Worm (Caenorhabditis elegans) whole organism, L1 larva: Measurements from ENCODE around the gene srgp-1.

Experiments
- C04F5.9 ChIP-seq: sonication (generic microtip); optimal IDR thresholded peaks from 2 replicates; lab custom pipeline; 2016; ENCODE audit warnings: missing genetic modification characterization, missing compliant biosample characterization
- C16A3.4 ChIP-seq: fragments of 150-350 bp; optimal IDR thresholded peaks from 2 replicates; lab custom pipeline; 2014; ENCODE audit warnings: missing biosample characterization, missing genetic modification characterization
- F16B12.6 ChIP-seq: fragments of 150-350 bp; optimal IDR thresholded peaks from 2 replicates; lab custom pipeline; 2014; ENCODE audit warnings: missing biosample characterization, missing genetic modification characterization
- aha-1 ChIP-seq: fragments of 150-350 bp; optimal IDR thresholded peaks from 2 replicates; lab custom pipeline; 2014; ENCODE audit warnings: missing biosample characterization, missing genetic modification characterization
- alr-1 ChIP-seq: fragments of 200-800 bp; sonication (Bioruptor generic); optimal IDR thresholded peaks from 2 replicates; lab custom pipeline; 2018; ENCODE audit warnings: borderline replicate concordance, mild to moderate bottlenecking, missing genetic modification characterization, missing compliant biosample characterization
- blmp-1 ChIP-seq: fragments of 150-350 bp; optimal IDR thresholded peaks from 2 replicates; lab custom pipeline; 2014; ENCODE audit warnings: missing biosample characterization, missing genetic modification characterization
- ceh-63 ChIP-seq: fragments of 200-800 bp; sonication (Bioruptor generic); optimal IDR thresholded peaks from 2 replicates; lab custom pipeline; 2018; ENCODE audit warnings: mild to moderate bottlenecking, missing genetic modification characterization, missing compliant biosample characterization
- ceh-82 ChIP-seq, 3 experiments: fragments of 150-350 bp in 1 of 3; sonication (generic microtip) in 2 of 3; optimal IDR thresholded peaks; 2 replicates each; lab custom pipeline; 2014 to 2017; ENCODE audit warnings: missing biosample characterization in 3 of 3, missing genetic modification characterization in 3 of 3
- ceh-90 ChIP-seq: sonication (generic microtip); optimal IDR thresholded peaks from 2 replicates; lab custom pipeline; 2016; ENCODE audit warnings: missing genetic modification characterization, missing compliant biosample characterization
- ces-1 ChIP-seq: fragments of 150-350 bp; optimal IDR thresholded peaks from 2 replicates; lab custom pipeline; 2014; ENCODE audit warnings: missing biosample characterization, missing genetic modification reagents, missing genetic modification characterization
- dpl-1 ChIP-seq, 3 experiments: fragments of 150-350 bp in 2 of 3; sonication (generic microtip) in 1 of 3; optimal IDR thresholded peaks; 2 replicates each; lab custom pipeline; 2014 to 2017; ENCODE audit warnings: missing biosample characterization in 3 of 3, missing genetic modification characterization in 3 of 3, missing genetic modification reagents in 3 of 3
- efl-1 ChIP-seq, 4 experiments: fragments of 150-350 bp; optimal IDR thresholded peaks in 3 of 4; peaks in 1 of 4; 1 replicate in 1 of 4; 2 replicates in 3 of 4; lab custom pipeline; 2014; ENCODE audit warnings: missing biosample characterization in 2 of 4, missing genetic modification characterization in 2 of 4, missing genetic modification reagents in 2 of 4
- egl-13 ChIP-seq: sonication (generic microtip); optimal IDR thresholded peaks from 2 replicates; lab custom pipeline; 2016; ENCODE audit warnings: missing genotype, missing genetic modification reagents, missing genetic modification characterization, missing compliant biosample characterization
- egl-27 ChIP-seq, 2 experiments: fragments of 150-350 bp in 1 of 2; sonication (generic microtip); optimal IDR thresholded peaks; 3 replicates each; lab custom pipeline; 2017 to 2018; ENCODE audit warnings: missing biosample characterization in 2 of 2, missing genetic modification characterization in 2 of 2, missing genetic modification reagents in 2 of 2
- elt-3 ChIP-seq, 6 experiments: fragments of 150-350 bp in 1 of 6; sonication (generic microtip); optimal IDR thresholded peaks; 2 replicates each; lab custom pipeline; 2017 to 2018; ENCODE audit warnings: missing biosample characterization in 6 of 6, missing genetic modification characterization in 6 of 6, inconsistent platforms in 1 of 6
- fkh-10 ChIP-seq: sonication (generic microtip); optimal IDR thresholded peaks from 2 replicates; lab custom pipeline; 2017; ENCODE audit warnings: missing biosample characterization, missing genetic modification reagents, missing genetic modification characterization
- fkh-4 ChIP-seq: sonication (generic microtip); optimal IDR thresholded peaks from 2 replicates; lab custom pipeline; 2016; ENCODE audit warnings: missing compliant biosample characterization, missing genetic modification characterization, borderline replicate concordance
- grh-1 ChIP-seq: fragments of 200-800 bp; sonication (Bioruptor generic); IDR thresholded peaks from 2 replicates; pipeline ENCODE4 v1.3.6; 2022; ENCODE audit warnings: missing genetic modification reagents, missing genetic modification characterization, missing compliant biosample characterization
- hlh-4 ChIP-seq: sonication (generic microtip); optimal IDR thresholded peaks from 2 replicates; lab custom pipeline; 2016; ENCODE audit warnings: mild to moderate bottlenecking, missing genetic modification characterization, missing compliant biosample characterization
- hpl-2 ChIP-seq: fragments of 150-350 bp; optimal IDR thresholded peaks from 2 replicates; lab custom pipeline; 2014; ENCODE audit warnings: missing biosample characterization, missing genetic modification reagents, missing genetic modification characterization
- irx-1 ChIP-seq: sonication (generic microtip); optimal IDR thresholded peaks from 2 replicates; lab custom pipeline; 2016; ENCODE audit warnings: missing genetic modification characterization, missing compliant biosample characterization
- jun-1 ChIP-seq: fragments of 150-350 bp; optimal IDR thresholded peaks from 2 replicates; lab custom pipeline; 2014; ENCODE audit warnings: missing biosample characterization, missing genetic modification reagents, missing genetic modification characterization
- lin-13 ChIP-seq: fragments of 150-350 bp; optimal IDR thresholded peaks from 2 replicates; lab custom pipeline; 2014; ENCODE audit warnings: missing biosample characterization, missing genetic modification reagents, missing genetic modification characterization
- lin-14 ChIP-seq: fragments of 200-800 bp; sonication (Bioruptor generic); optimal IDR thresholded peaks from 2 replicates; lab custom pipeline; 2018; ENCODE audit warnings: mild to moderate bottlenecking, missing genetic modification characterization, moderate library complexity, missing compliant biosample characterization
- lin-35 ChIP-seq, 2 experiments: fragments of 150-350 bp; optimal IDR thresholded peaks; 2 replicates each; lab custom pipeline; 2014; ENCODE audit warnings: missing biosample characterization in 2 of 2, missing genetic modification characterization in 2 of 2, missing genetic modification reagents in 2 of 2
- lir-3 ChIP-seq: sonication (generic microtip); optimal IDR thresholded peaks from 2 replicates; lab custom pipeline; 2016; ENCODE audit warnings: mild to moderate bottlenecking, missing genetic modification characterization, moderate library complexity, missing compliant biosample characterization; ENCODE audit not compliant: poor library complexity
- lsy-2 ChIP-seq, 2 experiments: fragments of 150-350 bp; optimal IDR thresholded peaks; 2 replicates each; lab custom pipeline; 2014; ENCODE audit warnings: missing biosample characterization in 2 of 2, missing genetic modification characterization in 2 of 2
- mab-9 ChIP-seq: fragments of 200-800 bp; sonication (Bioruptor generic); IDR thresholded peaks from 2 replicates; pipeline ENCODE4 v1.3.6; 2022; ENCODE audit warnings: missing genetic modification reagents, missing genetic modification characterization, missing compliant biosample characterization
- mdl-1 ChIP-seq, 2 experiments: fragments of 150-350 bp; optimal IDR thresholded peaks; 2 replicates each; lab custom pipeline; 2014 to 2017; ENCODE audit warnings: missing biosample characterization in 2 of 2, missing genetic modification characterization in 2 of 2, inconsistent platforms in 1 of 2
- mef-2 ChIP-seq: fragments of 150-350 bp; optimal IDR thresholded peaks from 2 replicates; lab custom pipeline; 2014; ENCODE audit warnings: missing biosample characterization, missing genetic modification characterization
- mep-1 ChIP-seq: fragments of 150-350 bp; optimal IDR thresholded peaks from 2 replicates; lab custom pipeline; 2014; ENCODE audit warnings: missing biosample characterization, missing genetic modification characterization
- nhr-20 ChIP-seq: sonication (generic microtip); optimal IDR thresholded peaks from 2 replicates; lab custom pipeline; 2016; ENCODE audit warnings: mild to moderate bottlenecking, missing genetic modification characterization, missing compliant biosample characterization
- nhr-28 ChIP-seq: fragments of 150-350 bp; optimal IDR thresholded peaks from 2 replicates; lab custom pipeline; 2014; ENCODE audit warnings: missing biosample characterization, missing genetic modification characterization
- nhr-47 ChIP-seq: sonication (generic microtip); optimal IDR thresholded peaks from 2 replicates; lab custom pipeline; 2016; ENCODE audit warnings: mild to moderate bottlenecking, missing genetic modification characterization, moderate library complexity, missing compliant biosample characterization
- nhr-71 ChIP-seq: sonication (generic microtip); optimal IDR thresholded peaks from 2 replicates; lab custom pipeline; 2016; ENCODE audit warnings: mild to moderate bottlenecking, missing genetic modification characterization, moderate library complexity, missing compliant biosample characterization
- nhr-77 ChIP-seq: fragments of 150-350 bp; optimal IDR thresholded peaks from 2 replicates; lab custom pipeline; 2014; ENCODE audit warnings: missing biosample characterization, missing genetic modification characterization
- nhr-85 ChIP-seq: sonication (generic microtip); peaks from one replicate; lab custom pipeline; 2016; ENCODE audit warnings: missing genetic modification characterization, inconsistent platforms, missing compliant biosample characterization
- nhr-90 ChIP-seq: sonication (generic microtip); optimal IDR thresholded peaks from 2 replicates; lab custom pipeline; 2016; ENCODE audit warnings: mild to moderate bottlenecking, missing genetic modification characterization, missing compliant biosample characterization; ENCODE audit not compliant: poor library complexity
- pax-3 ChIP-seq: fragments of 200-800 bp; sonication (Bioruptor generic); optimal IDR thresholded peaks from 2 replicates; lab custom pipeline; 2018; ENCODE audit warnings: mild to moderate bottlenecking, missing genetic modification characterization, moderate library complexity, missing compliant biosample characterization
- pqm-1 ChIP-seq: sonication (generic microtip); optimal IDR thresholded peaks from 3 replicates; lab custom pipeline; 2017; ENCODE audit warnings: missing biosample characterization, missing genetic modification characterization
- rnt-1 ChIP-seq: sonication (generic microtip); optimal IDR thresholded peaks from 2 replicates; lab custom pipeline; 2016; ENCODE audit warnings: mild to moderate bottlenecking, missing genetic modification characterization, moderate library complexity, missing compliant biosample characterization
- skn-1 ChIP-seq: fragments of 150-350 bp; optimal IDR thresholded peaks from 2 replicates; lab custom pipeline; 2014; ENCODE audit warnings: missing biosample characterization, missing genetic modification characterization
- snu-23 ChIP-seq: sonication (generic microtip); optimal IDR thresholded peaks from 2 replicates; lab custom pipeline; 2016; ENCODE audit warnings: missing genetic modification characterization, missing compliant biosample characterization
- sox-4 ChIP-seq: sonication (generic microtip); optimal IDR thresholded peaks from 2 replicates; lab custom pipeline; 2016; ENCODE audit warnings: missing genetic modification characterization, missing compliant biosample characterization
- sup-37 ChIP-seq: fragments of 200-800 bp; sonication (Bioruptor generic); optimal IDR thresholded peaks from 2 replicates; lab custom pipeline; 2018; ENCODE audit warnings: mild to moderate bottlenecking, missing genetic modification characterization, missing compliant biosample characterization
- swsn-7 ChIP-seq: sonication (generic microtip); optimal IDR thresholded peaks from 2 replicates; lab custom pipeline; 2016; ENCODE audit warnings: missing genetic modification characterization, missing compliant biosample characterization
- tlp-1 ChIP-seq: fragments of 150-350 bp; optimal IDR thresholded peaks from 2 replicates; lab custom pipeline; 2014; ENCODE audit warnings: missing biosample characterization, missing genetic modification characterization
- unc-98 ChIP-seq: fragments of 200-800 bp; sonication (Bioruptor generic); IDR thresholded peaks from 2 replicates; pipeline ENCODE4 v1.3.6; 2022; ENCODE audit warnings: missing genetic modification characterization, missing compliant biosample characterization
- zag-1 ChIP-seq: fragments of 150-350 bp; optimal IDR thresholded peaks from 2 replicates; lab custom pipeline; 2014; ENCODE audit warnings: missing biosample characterization, missing genetic modification characterization
- ztf-4 ChIP-seq: fragments of 150-350 bp; optimal IDR thresholded peaks from 2 replicates; lab custom pipeline; 2014; ENCODE audit warnings: missing biosample characterization, missing genetic modification characterization

srgp-1 gene

ce11 chrIV:11571374-11571839 is 1.1 kb downstream of the srgp-1 start:
- TF ChIP-seq mab-9: no peak
- TF ChIP-seq efl-1 (optimal IDR thresholded peaks at IDR 0.05; lab: Kevin White, UChicago): no peak
- peak in 1 of 2 experiments; percentile 75 for TF ChIP-seq efl-1 (GFP tag; optimal IDR thresholded peaks at IDR 0.05 in 1 of 2; lab: Kevin White, UChicago)
- no peak for TF ChIP-seq grh-1
- TF ChIP-seq jun-1 (tag; lab: Kevin White, UChicago): no peak
- peak in 1 of 3 experiments; percentile 23 for TF ChIP-seq dpl-1 (GFP tag; optimal IDR thresholded peaks at IDR 0.05; lab: Kevin White, UChicago)
- TF ChIP-seq C16A3.4 (tag; lab: Kevin White, UChicago): peak; percentile 13
- no peak for TF ChIP-seq hpl-2 (GFP tag; lab: Kevin White, UChicago)
- TF ChIP-seq ceh-82 (tag; optimal IDR thresholded peaks at IDR 0.05; lab: Kevin White, UChicago): no peak
- no peak for TF ChIP-seq ces-1
- no peak for TF ChIP-seq fkh-4 (tag; lab: Kevin White, UChicago)
- TF ChIP-seq elt-3 (tag; optimal IDR thresholded peaks at IDR 0.05; lab: Kevin White, UChicago): peak in 1 of 6 experiments; percentile 4
- no peak for TF ChIP-seq nhr-77 (tag; lab: Kevin White, UChicago)
- TF ChIP-seq irx-1 (tag; lab: Kevin White, UChicago): no peak
- no peak for TF ChIP-seq egl-13 (tag; lab: Kevin White, UChicago)
- no peak for TF ChIP-seq mef-2
- TF ChIP-seq lin-13 (GFP tag; lab: Kevin White, UChicago): no peak
- no peak for TF ChIP-seq mdl-1 (tag; optimal IDR thresholded peaks at IDR 0.05; lab: Kevin White, UChicago)
- TF ChIP-seq mep-1: peak; percentile 57
- TF ChIP-seq nhr-20 (tag; lab: Kevin White, UChicago): peak; percentile 7
- TF ChIP-seq rnt-1: peak; percentile 49
- TF ChIP-seq lir-3 (tag; lab: Kevin White, UChicago): no peak
- no peak for TF ChIP-seq hlh-4 (tag; lab: Kevin White, UChicago)
- no peak for TF ChIP-seq alr-1 (tag; lab: Kevin White, UChicago)
- TF ChIP-seq nhr-28: no peak
- TF ChIP-seq nhr-47 (tag; lab: Kevin White, UChicago): peak; percentile 23
- peak in 1 of 2 experiments; percentile 18 for TF ChIP-seq lin-35 (GFP tag; optimal IDR thresholded peaks at IDR 0.05; lab: Kevin White, UChicago)
- peak; percentile 67 for TF ChIP-seq blmp-1 (tag; lab: Kevin White, UChicago)
- peak in 1 of 2 experiments; percentile 39 for TF ChIP-seq lsy-2 (tag; optimal IDR thresholded peaks at IDR 0.05; lab: Kevin White, UChicago)
- no peak for TF ChIP-seq pqm-1 (tag; lab: Kevin White, UChicago)
- TF ChIP-seq sox-4 (tag; lab: Kevin White, UChicago): no peak
- TF ChIP-seq lin-14: peak; percentile 92
- no peak for TF ChIP-seq ztf-4
- TF ChIP-seq fkh-10 (GFP tag; lab: Kevin White, UChicago): no peak
- no peak for TF ChIP-seq skn-1 (tag; lab: Kevin White, UChicago)
- TF ChIP-seq nhr-85: peak; percentile 91
- TF ChIP-seq aha-1 (tag; lab: Kevin White, UChicago): no peak
- no peak for TF ChIP-seq pax-3 (tag; lab: Kevin White, UChicago)
- TF ChIP-seq swsn-7: no peak
- peak; percentile 37 for TF ChIP-seq snu-23
- peak; percentile 46 for TF ChIP-seq nhr-71 (tag; lab: Kevin White, UChicago)
- TF ChIP-seq C04F5.9 (tag; lab: Kevin White, UChicago): peak; percentile 10
- no peak for TF ChIP-seq sup-37 (GFP tag; lab: Kevin White, UChicago)

ce11 chrIV:11572524-11572923 is 2.2 kb downstream of the srgp-1 start:
- no peak for TF ChIP-seq nhr-85
- peak; percentile 55 for TF ChIP-seq lin-14
- peak in 1 of 2 experiments; percentile 2 for TF ChIP-seq lsy-2 (tag; optimal IDR thresholded peaks at IDR 0.05; lab: Kevin White, UChicago)
- TF ChIP-seq ceh-82 (tag; optimal IDR thresholded peaks at IDR 0.05; lab: Kevin White, UChicago): no peak
- no peak for TF ChIP-seq blmp-1 (tag; lab: Kevin White, UChicago)
- TF ChIP-seq F16B12.6 (tag; lab: Kevin White, UChicago): no peak
- TF ChIP-seq mdl-1 (tag; optimal IDR thresholded peaks at IDR 0.05; lab: Kevin White, UChicago): no peak
- TF ChIP-seq nhr-90: no peak
- TF ChIP-seq snu-23: no peak
- no peak for TF ChIP-seq lin-35 (GFP tag; optimal IDR thresholded peaks at IDR 0.05; lab: Kevin White, UChicago)
- TF ChIP-seq rnt-1: peak; percentile 46
- no peak for TF ChIP-seq egl-27 (tag; optimal IDR thresholded peaks at IDR 0.05; lab: Kevin White, UChicago)
- TF ChIP-seq nhr-20 (tag; lab: Kevin White, UChicago): no peak
- TF ChIP-seq nhr-71 (tag; lab: Kevin White, UChicago): peak; percentile 26
- TF ChIP-seq swsn-7: no peak
- no peak for TF ChIP-seq ceh-63
- TF ChIP-seq mab-9: no peak
- no peak for TF ChIP-seq ceh-90 (tag; lab: Kevin White, UChicago)
- no peak for TF ChIP-seq mef-2
- TF ChIP-seq lir-3 (tag; lab: Kevin White, UChicago): no peak
- no peak for TF ChIP-seq unc-98 (GFP tag; lab: Robert Waterston, UW)
- TF ChIP-seq grh-1: no peak
- TF ChIP-seq zag-1 (tag; lab: Kevin White, UChicago): no peak
- TF ChIP-seq tlp-1 (tag; lab: Kevin White, UChicago): no peak
